Worm (Caenorhabditis elegans) whole organism, midembryonic: ENCODE data around the gene his-62.

ENCODE experiments used
- T22C8.4 ChIP-seq: fragments of 200-800 bp; sonication (Bioruptor generic); IDR thresholded peaks from 2 replicates; pipeline ENCODE4 v1.3.6; 2022; ENCODE audit warnings: missing genetic modification characterization, missing compliant biosample characterization
- cog-1 ChIP-seq: sonication (generic microtip); optimal IDR thresholded peaks from 2 replicates; lab custom pipeline; 2016; ENCODE audit warnings: missing genetic modification characterization, missing compliant biosample characterization
- klf-2 ChIP-seq: fragments of 200-800 bp; sonication (Bioruptor generic); conservative IDR thresholded peaks from 2 replicates; pipeline ENCODE4 v1.3.6; 2022; ENCODE audit warnings: missing genetic modification reagents, missing genetic modification characterization, missing compliant biosample characterization
- ztf-23 ChIP-seq: fragments of 200-800 bp; sonication (Bioruptor generic); IDR thresholded peaks from 2 replicates; pipeline ENCODE4 v1.3.6; 2022; ENCODE audit warnings: missing genetic modification reagents, missing genetic modification characterization, missing compliant biosample characterization

- TF ChIP-seq klf-2 (GFP tag; lab: Robert Waterston, UW) (no peak), ztf-23 (no peak), cog-1 (no peak), T22C8.4 (GFP tag; lab: Robert Waterston, UW) (no peak)
Observed at ce11 chrIV:7454890-7455289, 31.5 kb upstream of the his-62 start.
